Worm (Caenorhabditis elegans): ENCODE measurements around the gene dod-3.

The dod-3 gene

ce11 chrV:2718688-2719185, 12.2 kb downstream of the dod-3 start, which contains the start of gene srt-29:
srt-29 (minus strand) TSS chrV:2719135.
- TF ChIP-seq rnt-1 (tag; optimal IDR thresholded peaks at IDR 0.05) (no peak), sup-37 (GFP tag; optimal IDR thresholded peaks at IDR 0.05) (no peak), ceh-88 (GFP tag; IDR thresholded peaks at IDR 0.05) (no peak), ceh-63 (GFP tag; optimal IDR thresholded peaks at IDR 0.05) (no peak), fos-1 (tag; optimal IDR thresholded peaks at IDR 0.05) (no peak), unc-86 (tag; optimal IDR thresholded peaks at IDR 0.05) (no peak), nhr-12 (tag; optimal IDR thresholded peaks at IDR 0.05) (no peak), ceh-82 (tag; optimal IDR thresholded peaks at IDR 0.05) (no peak), blmp-1 (tag; optimal IDR thresholded peaks at IDR 0.05) (no peak), jun-1 (tag; optimal IDR thresholded peaks at IDR 0.05) (no peak), unc-62 (GFP tag; optimal IDR thresholded peaks at IDR 0.05) (no peak), lir-3 (tag; optimal IDR thresholded peaks at IDR 0.05; ENCODE audit: poor library complexity) (no peak), hlh-17 (GFP tag; optimal IDR thresholded peaks at IDR 0.05; ENCODE audit: borderline replicate concordance) (no peak), skn-1 (tag; optimal IDR thresholded peaks at IDR 0.05) (no peak), ztf-11 (tag; optimal IDR thresholded peaks at IDR 0.05) (no peak), nhr-71 (tag; optimal IDR thresholded peaks at IDR 0.05) (no peak), pag-3 (tag; optimal IDR thresholded peaks at IDR 0.05; ENCODE audit: borderline replicate concordance, insufficient read depth) (no peak)

DNA sequence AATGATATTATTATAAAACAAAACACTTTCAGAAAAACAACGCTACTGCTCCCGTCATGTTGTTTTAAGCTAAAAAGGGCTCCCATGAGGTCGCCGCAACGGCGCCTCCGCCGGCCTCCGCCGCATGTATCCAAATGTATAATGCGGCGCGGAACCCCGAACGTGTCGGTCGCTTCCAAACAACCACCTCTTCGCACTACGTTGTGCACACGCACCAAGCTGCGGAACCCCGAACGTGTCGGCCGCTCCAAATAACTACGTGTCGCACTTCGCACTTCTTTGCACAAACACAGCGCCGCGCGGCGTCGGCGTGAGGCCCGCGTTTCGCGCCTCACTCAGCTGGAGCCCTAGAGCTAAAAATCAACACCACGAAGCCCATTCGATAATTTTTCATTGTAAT, 14.0 kb downstream of the dod-3 start:
- TF ChIP-seq ztf-11 (tag; optimal IDR thresholded peaks at IDR 0.05): no peak
- no peak for TF ChIP-seq pag-3 (tag; optimal IDR thresholded peaks at IDR 0.05; ENCODE audit: borderline replicate concordance, insufficient read depth)
- TF ChIP-seq lir-3 (tag; optimal IDR thresholded peaks at IDR 0.05; ENCODE audit: poor library complexity): no peak
- no peak for TF ChIP-seq F16B12.6 (tag; optimal IDR thresholded peaks at IDR 0.05)
- TF ChIP-seq xbp-1 (tag; optimal IDR thresholded peaks at IDR 0.05): no peak
- no peak for TF ChIP-seq vab-15 (tag; optimal IDR thresholded peaks at IDR 0.05)
- no peak for TF ChIP-seq skn-1 (tag; optimal IDR thresholded peaks at IDR 0.05)
- no peak for TF ChIP-seq mef-2 (tag; optimal IDR thresholded peaks at IDR 0.05)
- no peak for TF ChIP-seq isw-1 (GFP tag; IDR thresholded peaks at IDR 0.05)
- TF ChIP-seq irx-1 (tag; optimal IDR thresholded peaks at IDR 0.05): no peak
- no peak for TF ChIP-seq lsy-2 (tag; optimal IDR thresholded peaks at IDR 0.05)
- TF ChIP-seq hlh-4 (tag; optimal IDR thresholded peaks at IDR 0.05): no peak
- TF ChIP-seq unc-130 (tag; optimal IDR thresholded peaks at IDR 0.05): no peak
- TF ChIP-seq elt-2 (tag; optimal IDR thresholded peaks at IDR 0.05): no peak

ce11 chrV:2713532-2713931, 17.4 kb downstream of the dod-3 start, which contains the start of gene srt-28:
srt-28 (minus strand) TSS chrV:2713632.
- TF ChIP-seq pax-3 (tag; optimal IDR thresholded peaks at IDR 0.05) (peak; percentile 18), unc-30 (tag; optimal IDR thresholded peaks at IDR 0.05) (no peak)

DNA sequence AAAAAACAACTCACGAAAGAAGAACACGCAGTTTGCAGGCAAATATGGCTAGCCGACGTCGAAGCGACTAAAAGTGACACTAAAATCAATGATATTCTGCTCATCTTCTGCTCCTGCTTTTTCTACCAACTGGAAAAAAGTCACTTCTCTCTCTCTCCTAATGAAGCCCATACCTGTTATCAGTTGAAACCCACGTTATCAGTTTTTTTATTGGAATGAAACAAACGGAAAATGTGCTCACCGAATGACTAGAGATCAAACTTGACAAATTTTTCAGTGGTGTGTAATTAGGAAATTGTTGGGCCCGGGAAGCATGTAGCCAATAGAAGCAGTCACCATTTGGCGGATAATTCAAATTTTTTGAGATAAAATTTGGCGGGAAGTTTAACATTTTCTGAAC, 19.5 kb downstream of the dod-3 start, which contains the start of gene C24B9.3:
C24B9.3 (minus strand) TSS at position 171 of the 400 bp plus-strand sequence.
- TF ChIP-seq snu-23 (GFP tag; optimal IDR thresholded peaks at IDR 0.05): no peak
- TF ChIP-seq elt-2 (tag; optimal IDR thresholded peaks at IDR 0.05): peak; percentile 63
- no peak for TF ChIP-seq nhr-84 (tag; optimal IDR thresholded peaks at IDR 0.05)
- no peak for TF ChIP-seq ceh-82 (tag; optimal IDR thresholded peaks at IDR 0.05)
- no peak for TF ChIP-seq blmp-1 (tag; optimal IDR thresholded peaks at IDR 0.05)
- TF ChIP-seq nhr-71 (tag; optimal IDR thresholded peaks at IDR 0.05): no peak
- peak in 1 of 2 experiments; percentile 11 for TF ChIP-seq lin-35 (GFP tag; optimal IDR thresholded peaks at IDR 0.05)

- no peak for TF ChIP-seq fkh-4 (tag; optimal IDR thresholded peaks at IDR 0.05; ENCODE audit: borderline replicate concordance)
- no peak for TF ChIP-seq pag-3 (tag; optimal IDR thresholded peaks at IDR 0.05; ENCODE audit: borderline replicate concordance, insufficient read depth)
- no peak for TF ChIP-seq dpl-1 (GFP tag; optimal IDR thresholded peaks at IDR 0.05)
- TF ChIP-seq nhr-90 (tag; optimal IDR thresholded peaks at IDR 0.05; ENCODE audit: poor library complexity): no peak
- TF ChIP-seq sox-4 (tag; optimal IDR thresholded peaks at IDR 0.05): no peak
- no peak for TF ChIP-seq nhr-77 (tag; optimal IDR thresholded peaks at IDR 0.05)
- TF ChIP-seq unc-30 (tag; optimal IDR thresholded peaks at IDR 0.05): no peak
Measured at ce11 chrV:2710192-2710591, 20.7 kb downstream of the dod-3 start.

Measured in whole organism, L1 larva.